Worm (Caenorhabditis elegans) whole organism, early embryonic: ENCODE results near the gene ergi-3.

Source experiments
- B0310.2 ChIP-seq: sonication (generic microtip); optimal IDR thresholded peaks from 2 replicates; lab custom pipeline; 2016; ENCODE audit warnings: mild to moderate bottlenecking, missing genetic modification characterization, missing compliant biosample characterization
- F13C5.2 ChIP-seq: sonication (generic microtip); optimal IDR thresholded peaks from 2 replicates; lab custom pipeline; 2017; ENCODE audit warnings: mild to moderate bottlenecking, missing genetic modification characterization, inconsistent platforms, missing compliant biosample characterization
- ama-1 ChIP-seq: fragments of 150-350 bp; optimal IDR thresholded peaks from 2 replicates; lab custom pipeline; 2014
- ceh-13 ChIP-seq: fragments of 200-800 bp; sonication (Bioruptor generic); optimal IDR thresholded peaks from 2 replicates; lab custom pipeline; 2018; ENCODE audit warnings: mild to moderate bottlenecking, missing genetic modification characterization, missing compliant biosample characterization
- ceh-36 ChIP-seq: sonication (generic microtip); optimal IDR thresholded peaks from 2 replicates; lab custom pipeline; 2016; ENCODE audit warnings: missing genetic modification characterization, inconsistent platforms, missing compliant biosample characterization
- flt-1 ChIP-seq: fragments of 200-800 bp; sonication (Bioruptor generic); IDR thresholded peaks from 2 replicates; pipeline ENCODE4 v1.3.6; 2022; ENCODE audit warnings: missing genetic modification characterization, missing compliant biosample characterization
- hnd-1 ChIP-seq: sonication (generic microtip); optimal IDR thresholded peaks from 2 replicates; lab custom pipeline; 2016; ENCODE audit warnings: missing genetic modification characterization, missing compliant biosample characterization
- pes-1 ChIP-seq: fragments of 200-800 bp; sonication (Bioruptor generic); IDR thresholded peaks from 2 replicates; pipeline ENCODE4 v1.3.6; 2022; ENCODE audit warnings: missing genetic modification reagents, missing genetic modification characterization, missing compliant biosample characterization
- sea-1 ChIP-seq: fragments of 200-800 bp; sonication (Bioruptor generic); conservative IDR thresholded peaks from 2 replicates; pipeline ENCODE4 v1.3.6; 2022; ENCODE audit warnings: missing genetic modification characterization, missing compliant biosample characterization
- tbx-11 ChIP-seq: fragments of 200-800 bp; sonication (Bioruptor generic); IDR thresholded peaks from 2 replicates; pipeline ENCODE4 v1.3.6; 2022; ENCODE audit warnings: missing genetic modification characterization, missing compliant biosample characterization

ce11 chrX:15640603-15641002, 24.1 kb upstream of the ergi-3 start, which contains the start of gene K09E9.7:
- TF ChIP-seq sea-1 (GFP tag; lab: Robert Waterston, UW) (no peak), ama-1 (lab: Kevin White, UChicago) (no peak), pes-1 (GFP tag; lab: Robert Waterston, UW) (no peak), F13C5.2 (tag; lab: Kevin White, UChicago) (no peak), ceh-36 (no peak), flt-1 (GFP tag; lab: Robert Waterston, UW) (no peak), ceh-13 (GFP tag; lab: Kevin White, UChicago) (no peak), B0310.2 (tag; lab: Kevin White, UChicago) (no peak), hnd-1 (tag; lab: Kevin White, UChicago) (no peak), tbx-11 (GFP tag; lab: Robert Waterston, UW) (no peak)
